Fruit fly (Drosophila melanogaster) whole organism: ENCODE measurements around the gene Ppox.

Source experiments
- CG8478 ChIP-seq: fragments of >200 bp; optimal IDR thresholded peaks from 2 replicates; lab custom pipeline; 2018; ENCODE audit warnings: inconsistent platforms
- Dll ChIP-seq: fragments of >200 bp; optimal IDR thresholded peaks from 2 replicates; lab custom pipeline; 2017
- EcR ChIP-seq, 2 experiments: fragments of >200 bp; optimal IDR thresholded peaks; 2 replicates each; lab custom pipeline; 2017; ENCODE audit warnings: missing biosample characterization in 2 of 2, missing genetic modification characterization in 2 of 2, missing genetic modification reagents in 2 of 2
- pan ChIP-seq: fragments of >200 bp; optimal IDR thresholded peaks from 2 replicates; lab custom pipeline; 2017
- psq ChIP-seq: fragments of >200 bp; optimal IDR thresholded peaks from 2 replicates; lab custom pipeline; 2017
- usp ChIP-seq: fragments of >200 bp; optimal IDR thresholded peaks from 2 replicates; lab custom pipeline; 2017; ENCODE audit warnings: missing biosample characterization, missing genetic modification characterization, mixed read lengths

Gene Ppox

dm6 chr3R:24634312-24634711 is 27.3 kb downstream of the Ppox start:
- TF ChIP-seq usp (no peak), EcR (GFP tag; optimal IDR thresholded peaks at IDR 0.05; lab: Kevin White, UChicago) (no peak), pan (no peak), Dll (lab: Kevin White, UChicago) (no peak), psq (lab: Kevin White, UChicago) (no peak), CG8478 (lab: Kevin White, UChicago) (no peak)

- TF ChIP-seq Dll (lab: Kevin White, UChicago) (no peak), pan (no peak), EcR (GFP tag; optimal IDR thresholded peaks at IDR 0.05; lab: Kevin White, UChicago) (no peak), psq (lab: Kevin White, UChicago) (no peak), usp (no peak), CG8478 (lab: Kevin White, UChicago) (peak; percentile 97)
Measured at dm6 chr3R:24629877-24630808, 31.5 kb downstream of the Ppox start, which contains the start of gene Wsck. Gene Wsck, minus strand, starts transcription at chr3R:24630075.

- TF ChIP-seq EcR (GFP tag; optimal IDR thresholded peaks at IDR 0.05; lab: Kevin White, UChicago) (no peak), usp (no peak), psq (lab: Kevin White, UChicago) (no peak), pan (no peak), Dll (lab: Kevin White, UChicago) (no peak), CG8478 (lab: Kevin White, UChicago) (no peak)
Measured at dm6 chr3R:24626667-24627066, 35.0 kb downstream of the Ppox start.

dm6 chr3R:24626003-24626486 is 35.6 kb downstream of the Ppox start:
- TF ChIP-seq CG8478 (lab: Kevin White, UChicago) (no peak), psq (lab: Kevin White, UChicago) (no peak), EcR (GFP tag; optimal IDR thresholded peaks at IDR 0.05; lab: Kevin White, UChicago) (no peak), Dll (lab: Kevin White, UChicago) (no peak), usp (no peak), pan (no peak)

dm6 chr3R:24625517-24625925 is 36.1 kb downstream of the Ppox start, which contains the start of the genes Syx18 and atl:
Gene Syx18, minus strand, starts transcription at chr3R:24625562.
Gene atl, plus strand, starts transcription at chr3R:24625671.
- TF ChIP-seq Dll (lab: Kevin White, UChicago) (no peak), psq (lab: Kevin White, UChicago) (no peak), usp (no peak)

- TF ChIP-seq pan (no peak), usp (no peak), CG8478 (lab: Kevin White, UChicago) (no peak), EcR (GFP tag; optimal IDR thresholded peaks at IDR 0.05; lab: Kevin White, UChicago) (no peak), Dll (lab: Kevin White, UChicago) (no peak), psq (lab: Kevin White, UChicago) (no peak)
Measured at dm6 chr3R:24620569-24620968, 41.1 kb downstream of the Ppox start.

dm6 chr3R:24614707-24615022 is 47.0 kb downstream of the Ppox start:
- TF ChIP-seq usp (no peak), pan (no peak), Dll (lab: Kevin White, UChicago) (no peak), EcR (GFP tag; optimal IDR thresholded peaks at IDR 0.05; lab: Kevin White, UChicago) (no peak)

- TF ChIP-seq usp (no peak), pan (no peak), psq (lab: Kevin White, UChicago) (no peak), Dll (lab: Kevin White, UChicago) (no peak), EcR (GFP tag; optimal IDR thresholded peaks at IDR 0.05; lab: Kevin White, UChicago) (no peak), CG8478 (lab: Kevin White, UChicago) (no peak)
Measured at dm6 chr3R:24613819-24614706, 47.6 kb downstream of the Ppox start.
